Worm (Caenorhabditis elegans) whole organism, late embryonic: ENCODE results near the gene arl-1.

ENCODE experiments used
- C08G9.2 ChIP-seq: sonication (generic microtip); optimal IDR thresholded peaks from 2 replicates; lab custom pipeline; 2016; ENCODE audit warnings: mild to moderate bottlenecking, missing genetic modification characterization, moderate library complexity, missing compliant biosample characterization
- F13H6.1 ChIP-seq: sonication (generic microtip); optimal IDR thresholded peaks from 2 replicates; lab custom pipeline; 2016; ENCODE audit warnings: missing genetic modification characterization, missing compliant biosample characterization
- K09A11.1 ChIP-seq: sonication (generic microtip); optimal IDR thresholded peaks from 2 replicates; lab custom pipeline; 2017; ENCODE audit warnings: antibody characterized with exemption, mild to moderate bottlenecking, missing genetic modification characterization, missing compliant biosample characterization; ENCODE audit not compliant: insufficient read depth
- ahr-1 ChIP-seq: sonication (generic microtip); optimal IDR thresholded peaks from 2 replicates; lab custom pipeline; 2016; ENCODE audit warnings: missing genetic modification characterization, missing compliant biosample characterization
- ama-1 ChIP-seq: fragments of 150-350 bp; optimal IDR thresholded peaks from 2 replicates; lab custom pipeline; 2014
- ceh-2 ChIP-seq: sonication (generic microtip); optimal IDR thresholded peaks from 2 replicates; lab custom pipeline; 2016; ENCODE audit warnings: missing genotype, missing genetic modification characterization, missing compliant biosample characterization
- ceh-31 ChIP-seq: sonication (generic microtip); optimal IDR thresholded peaks from 2 replicates; lab custom pipeline; 2016; ENCODE audit warnings: missing genetic modification characterization, missing compliant biosample characterization
- ceh-48 ChIP-seq: sonication (generic microtip); optimal IDR thresholded peaks from 2 replicates; lab custom pipeline; 2016; ENCODE audit warnings: missing genetic modification characterization, inconsistent platforms, missing compliant biosample characterization
- ceh-9 ChIP-seq: sonication (generic microtip); optimal IDR thresholded peaks from 2 replicates; lab custom pipeline; 2016; ENCODE audit warnings: mild to moderate bottlenecking, missing genetic modification characterization, inconsistent platforms, missing compliant biosample characterization
- dve-1 ChIP-seq: sonication (generic microtip); optimal IDR thresholded peaks from 2 replicates; lab custom pipeline; 2017; ENCODE audit warnings: antibody characterized with exemption, mild to moderate bottlenecking, missing genetic modification characterization, missing compliant biosample characterization
- eyg-1 ChIP-seq: sonication (generic microtip); optimal IDR thresholded peaks from 2 replicates; lab custom pipeline; 2016; ENCODE audit warnings: missing genotype, missing genetic modification characterization, missing compliant biosample characterization
- fax-1 ChIP-seq: sonication (generic microtip); optimal IDR thresholded peaks from 2 replicates; lab custom pipeline; 2016; ENCODE audit warnings: missing genotype, missing genetic modification characterization, missing compliant biosample characterization
- gmeb-2 ChIP-seq: sonication (generic microtip); optimal IDR thresholded peaks from 2 replicates; lab custom pipeline; 2016; ENCODE audit warnings: missing genetic modification characterization, inconsistent platforms, missing compliant biosample characterization
- hlh-15 ChIP-seq: sonication (generic microtip); optimal IDR thresholded peaks from 2 replicates; lab custom pipeline; 2016; ENCODE audit warnings: missing genetic modification characterization, missing compliant biosample characterization
- hlh-6 ChIP-seq: sonication (generic microtip); optimal IDR thresholded peaks from 2 replicates; lab custom pipeline; 2016; ENCODE audit warnings: missing genotype, missing genetic modification characterization, missing compliant biosample characterization
- lin-11 ChIP-seq: fragments of 200-800 bp; sonication (Bioruptor generic); optimal IDR thresholded peaks from 2 replicates; lab custom pipeline; 2018; ENCODE audit warnings: mild to moderate bottlenecking, missing genetic modification characterization, missing compliant biosample characterization
- madf-2 ChIP-seq: sonication (generic microtip); optimal IDR thresholded peaks from 2 replicates; lab custom pipeline; 2017; ENCODE audit warnings: missing genetic modification characterization, missing compliant biosample characterization
- nfya-1 ChIP-seq: sonication (generic microtip); optimal IDR thresholded peaks from 2 replicates; lab custom pipeline; 2017; ENCODE audit warnings: missing genetic modification characterization, mild to moderate bottlenecking, missing compliant biosample characterization, antibody characterized with exemption, moderate library complexity
- nhr-11 ChIP-seq: fragments of 150-350 bp; optimal IDR thresholded peaks from 2 replicates; lab custom pipeline; 2014; ENCODE audit warnings: missing biosample characterization, missing genetic modification characterization
- odd-2 ChIP-seq: sonication (generic microtip); optimal IDR thresholded peaks from 2 replicates; lab custom pipeline; 2017; ENCODE audit warnings: antibody characterized with exemption, mild to moderate bottlenecking, missing genetic modification characterization, missing compliant biosample characterization
- pax-1 ChIP-seq: fragments of 150-350 bp; optimal IDR thresholded peaks from 2 replicates; lab custom pipeline; 2014; ENCODE audit warnings: missing biosample characterization, missing genetic modification characterization
- ref-2 ChIP-seq: sonication (generic microtip); optimal IDR thresholded peaks from 2 replicates; lab custom pipeline; 2016; ENCODE audit warnings: missing genetic modification characterization, missing compliant biosample characterization
- rnt-1 ChIP-seq: sonication (generic microtip); optimal IDR thresholded peaks from 2 replicates; lab custom pipeline; 2016; ENCODE audit warnings: missing genetic modification characterization, missing compliant biosample characterization
- sox-2 ChIP-seq: fragments of 200-800 bp; sonication (Bioruptor generic); IDR thresholded peaks from 2 replicates; pipeline ENCODE4 v1.3.6; 2022; ENCODE audit warnings: missing genetic modification reagents, missing genetic modification characterization, missing compliant biosample characterization
- tbx-2 ChIP-seq: sonication (generic microtip); optimal IDR thresholded peaks from 2 replicates; lab custom pipeline; 2016; ENCODE audit warnings: missing genetic modification characterization, missing compliant biosample characterization
- tbx-7 ChIP-seq: sonication (generic microtip); optimal IDR thresholded peaks from 2 replicates; lab custom pipeline; 2016; ENCODE audit warnings: missing genotype, missing genetic modification characterization, missing compliant biosample characterization
- ttx-3 ChIP-seq: sonication (generic microtip); optimal IDR thresholded peaks from 2 replicates; lab custom pipeline; 2016; ENCODE audit warnings: missing genetic modification reagents, missing genetic modification characterization, missing compliant biosample characterization
- unc-3 ChIP-seq, 2 experiments: fragments of 200-800 bp in 1 of 2; sonication (Bioruptor generic) in 1 of 2; sonication (generic microtip) in 1 of 2; conservative IDR thresholded peaks in 1 of 2; optimal IDR thresholded peaks in 1 of 2; 2 replicates each; pipeline versions ENCODE4 v1.3.6 to Lab custom; 2016 to 2022; ENCODE audit warnings: missing compliant biosample characterization in 2 of 2, missing genetic modification characterization in 2 of 2, missing genetic modification reagents in 1 of 2
- unc-42 ChIP-seq: sonication (generic microtip); optimal IDR thresholded peaks from 2 replicates; lab custom pipeline; 2016; ENCODE audit warnings: missing genotype, missing genetic modification characterization, missing compliant biosample characterization
- unc-86 ChIP-seq: sonication (generic microtip); optimal IDR thresholded peaks from 2 replicates; lab custom pipeline; 2016; ENCODE audit warnings: missing genetic modification characterization, missing compliant biosample characterization
- zip-5 ChIP-seq: sonication (generic microtip); optimal IDR thresholded peaks from 2 replicates; lab custom pipeline; 2016; ENCODE audit warnings: missing genetic modification characterization, missing compliant biosample characterization
- ztf-16 ChIP-seq: sonication (generic microtip); optimal IDR thresholded peaks from 2 replicates; lab custom pipeline; 2017; ENCODE audit warnings: missing genetic modification characterization, missing compliant biosample characterization

Gene arl-1

DNA sequence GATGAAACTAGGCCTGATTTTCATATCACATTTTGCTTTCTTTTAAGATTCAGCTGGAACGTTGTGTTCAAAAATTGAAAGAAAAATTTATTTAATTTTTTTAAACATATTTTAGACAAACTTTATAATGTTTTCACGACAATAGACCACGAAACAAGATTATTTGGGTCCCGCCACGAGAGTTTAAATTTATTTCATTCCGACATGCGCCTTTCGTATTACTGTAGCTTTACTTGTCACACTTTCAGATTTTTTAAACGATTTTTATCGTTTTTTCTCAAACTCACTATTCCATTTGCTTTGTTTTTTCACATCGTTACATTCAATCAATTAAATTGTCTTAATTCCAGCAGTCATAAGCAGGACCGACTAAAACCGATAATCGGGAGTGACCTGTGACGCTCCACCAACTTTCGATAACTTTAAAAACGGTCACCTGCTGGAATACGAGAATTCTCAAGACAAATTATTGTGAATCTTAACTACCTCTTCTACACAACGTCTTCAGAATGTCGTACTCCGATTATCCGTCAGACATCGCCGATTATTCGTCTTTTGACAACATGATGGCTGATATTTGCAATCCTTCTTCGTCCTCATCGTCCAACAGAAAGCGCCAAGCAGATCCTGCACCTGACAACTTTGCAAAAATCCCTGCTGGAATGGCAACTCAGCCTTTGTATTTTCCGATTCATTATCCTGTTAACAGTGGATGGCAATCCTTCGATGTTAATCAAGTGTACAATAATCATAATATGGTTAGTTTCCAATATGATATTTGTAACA is 12.2 kb downstream of the arl-1 start, which contains the start of gene aptf-3:
aptf-3 (plus strand) TSS at position 351 of the 786 bp plus-strand sequence.
- TF ChIP-seq ama-1 (lab: Kevin White, UChicago) (no peak), K09A11.1 (tag; lab: Kevin White, UChicago) (no peak), C08G9.2 (tag; lab: Kevin White, UChicago) (no peak), hlh-6 (tag; lab: Kevin White, UChicago) (no peak), madf-2 (tag; lab: Kevin White, UChicago) (no peak), dve-1 (no peak), ref-2 (no peak), eyg-1 (no peak), ttx-3 (tag; lab: Kevin White, UChicago) (no peak), F13H6.1 (tag; lab: Kevin White, UChicago) (no peak), lin-11 (tag; lab: Kevin White, UChicago) (no peak), ahr-1 (tag; lab: Kevin White, UChicago) (no peak), hlh-15 (no peak), ceh-48 (tag; lab: Kevin White, UChicago) (no peak), unc-3 (GFP tag; conservative IDR thresholded peaks at IDR 0.05; lab: Robert Waterston, UW) (no peak), unc-3 (tag; optimal IDR thresholded peaks at IDR 0.05; lab: Kevin White, UChicago) (no peak)

DNA sequence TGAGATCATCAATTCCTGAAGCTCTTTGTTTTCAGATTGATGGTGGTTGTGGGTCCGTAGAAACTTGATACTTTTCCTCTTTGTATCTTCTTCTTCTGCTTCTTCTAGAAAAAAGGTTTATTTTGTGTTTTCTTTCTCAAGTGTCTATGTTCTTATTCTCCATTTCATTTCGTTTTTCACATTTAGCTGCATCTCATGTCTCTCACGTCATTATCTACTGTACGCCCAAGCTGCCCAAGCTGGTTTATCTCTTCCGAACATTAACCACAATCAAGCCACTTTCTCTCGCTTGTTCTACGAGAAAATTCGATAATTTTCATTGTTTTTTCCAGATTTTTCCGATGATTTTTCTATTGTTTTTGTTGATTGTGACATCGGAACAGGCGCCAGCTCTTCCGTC is 17.4 kb downstream of the arl-1 start, which contains the start of gene F28C6.5:
F28C6.5 (plus strand) TSS at position 301 of the 400 bp plus-strand sequence.
- no peak for TF ChIP-seq madf-2 (tag; lab: Kevin White, UChicago)
- TF ChIP-seq ceh-31 (tag; lab: Kevin White, UChicago), result no peak
- no peak for TF ChIP-seq gmeb-2 (tag; lab: Kevin White, UChicago)
- no peak for TF ChIP-seq odd-2
- no peak for TF ChIP-seq sox-2 (GFP tag; lab: Robert Waterston, UW)
- TF ChIP-seq eyg-1, result no peak
- TF ChIP-seq fax-1 (tag; lab: Kevin White, UChicago), result no peak
- TF ChIP-seq unc-42, result no peak

DNA sequence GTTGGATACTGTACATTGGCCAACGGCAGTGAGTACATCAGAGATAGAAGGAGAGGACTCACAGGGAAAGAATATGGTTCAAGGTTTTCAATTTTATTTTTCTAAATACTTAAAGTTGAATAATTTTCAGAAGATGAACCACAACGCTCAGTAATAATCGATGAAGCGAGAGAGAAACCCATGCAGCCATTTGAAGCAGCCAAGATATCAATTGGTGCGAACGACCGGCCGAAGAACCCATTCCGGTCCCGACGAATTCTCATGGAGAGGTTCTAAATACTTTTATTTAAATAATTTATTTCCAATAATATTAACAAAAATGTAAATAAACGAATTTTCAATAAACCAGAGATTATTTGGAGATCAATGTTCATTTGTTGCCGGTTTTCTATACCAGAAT is 18.4 kb downstream of the arl-1 start, which contains the start of gene pigg-1:
pigg-1 (minus strand) TSS at position 101 of the 400 bp plus-strand sequence.
- no peak for TF ChIP-seq rnt-1 (tag; lab: Kevin White, UChicago)
- TF ChIP-seq tbx-7 (tag; lab: Kevin White, UChicago), result no peak
- TF ChIP-seq unc-3 (GFP tag; conservative IDR thresholded peaks at IDR 0.05; lab: Robert Waterston, UW), result no peak
- TF ChIP-seq unc-3 (tag; optimal IDR thresholded peaks at IDR 0.05; lab: Kevin White, UChicago), result no peak
- TF ChIP-seq zip-5 (tag; lab: Kevin White, UChicago), result no peak
- no peak for TF ChIP-seq ceh-2 (tag; lab: Kevin White, UChicago)
- no peak for TF ChIP-seq tbx-2 (tag; lab: Kevin White, UChicago)
- TF ChIP-seq hlh-6 (tag; lab: Kevin White, UChicago), result no peak
- TF ChIP-seq nhr-11, result no peak
- no peak for TF ChIP-seq unc-86 (tag; lab: Kevin White, UChicago)
- TF ChIP-seq ceh-9 (tag; lab: Kevin White, UChicago), result no peak
- no peak for TF ChIP-seq pax-1 (tag; lab: Kevin White, UChicago)

DNA sequence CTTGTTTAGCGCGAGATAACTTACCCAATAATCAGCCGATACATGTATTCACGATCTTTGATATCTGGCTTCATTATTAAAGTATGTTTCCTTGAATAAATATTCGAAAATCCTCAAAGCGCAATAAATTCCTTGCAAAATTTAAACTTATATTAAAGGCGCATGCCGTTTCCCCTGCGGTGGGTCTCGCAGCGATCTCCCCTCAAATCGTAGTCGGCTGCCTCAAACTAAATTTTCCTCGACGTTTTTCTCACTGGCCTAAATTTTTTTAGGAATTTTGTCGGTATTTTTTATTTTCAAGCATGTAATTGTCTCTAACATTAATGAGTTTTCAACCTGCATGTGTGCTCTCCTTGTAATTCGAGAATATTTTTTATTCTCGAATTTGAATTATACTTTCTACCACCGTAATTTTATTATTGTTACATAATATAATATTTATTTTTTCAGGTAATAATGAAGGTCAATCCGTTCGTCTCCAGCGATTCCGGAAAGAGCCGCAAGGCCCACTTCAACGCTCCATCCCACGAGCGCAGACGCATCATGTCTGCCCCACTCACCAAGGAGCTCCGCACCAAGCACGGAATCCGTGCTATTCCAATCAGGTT is 20.6 kb downstream of the arl-1 start, which contains the start of the genes cpf-1 and rpl-26:
cpf-1 (minus strand) TSS at position 104 of the 608 bp plus-strand sequence.
rpl-26 (plus strand) TSS at position 449 of the 608 bp plus-strand sequence.
- TF ChIP-seq ceh-31 (tag; lab: Kevin White, UChicago) (peak; percentile 9), ztf-16 (tag; lab: Kevin White, UChicago) (no peak), nfya-1 (peak; percentile 36), unc-42 (peak; percentile 40)
